Fruit fly (Drosophila melanogaster): ENCODE results near the gene CG6652.
A peak's percentile ranks its signal among the peaks of the same experiment; 100 is the strongest.

- TF ChIP-seq CG32121 (GFP tag; IDR thresholded peaks at IDR 0.05) (no peak), CG9948 (tag; optimal IDR thresholded peaks at IDR 0.05) (peak; percentile 15), CG14655 (GFP tag; optimal IDR thresholded peaks at IDR 0.05) (no peak), CG8159 (tag; optimal IDR thresholded peaks at IDR 0.05) (peak; percentile 63), EcR (GFP tag; optimal IDR thresholded peaks at IDR 0.05) (no peak), gl (tag; optimal IDR thresholded peaks at IDR 0.05) (no peak), CG34367 (tag; optimal IDR thresholded peaks at IDR 0.05) (peak; percentile 4), Pif1B (GFP tag; optimal IDR thresholded peaks at IDR 0.05) (no peak), D1 (tag; optimal IDR thresholded peaks at IDR 0.05) (no peak), rn (GFP tag; IDR thresholded peaks at IDR 0.05) (no peak), CG4496 (GFP tag; IDR thresholded peaks at IDR 0.05) (peak; percentile 57; the same call in 1 of the 3 replicates), Pif1A (GFP tag; optimal IDR thresholded peaks at IDR 0.05) (no peak)
Measured at dm6 chr3L:17015663-17016575, 6.7 kb downstream of the CG6652 start, which contains the start of the genes CG6664 and CG7728.
